Worm (Caenorhabditis elegans) whole organism, late embryonic: ENCODE measurements around the gene fem-3.

Source experiments
- C08G9.2 ChIP-seq: sonication (generic microtip); optimal IDR thresholded peaks from 2 replicates; lab custom pipeline; 2016; ENCODE audit warnings: mild to moderate bottlenecking, missing genetic modification characterization, moderate library complexity, missing compliant biosample characterization
- F13H6.1 ChIP-seq: sonication (generic microtip); optimal IDR thresholded peaks from 2 replicates; lab custom pipeline; 2016; ENCODE audit warnings: missing genetic modification characterization, missing compliant biosample characterization
- K02D7.2 ChIP-seq: sonication (generic microtip); optimal IDR thresholded peaks from 2 replicates; lab custom pipeline; 2017; ENCODE audit warnings: mild to moderate bottlenecking, missing genetic modification characterization, missing compliant biosample characterization
- Y22D7AL.16 ChIP-seq: sonication (generic microtip); optimal IDR thresholded peaks from 2 replicates; lab custom pipeline; 2016; ENCODE audit warnings: missing genetic modification characterization, missing compliant biosample characterization
- ceh-18 ChIP-seq: sonication (generic microtip); optimal IDR thresholded peaks from 2 replicates; lab custom pipeline; 2016; ENCODE audit warnings: missing genetic modification characterization, missing compliant biosample characterization
- ceh-22 ChIP-seq: sonication (generic microtip); optimal IDR thresholded peaks from 2 replicates; lab custom pipeline; 2017; ENCODE audit warnings: missing biosample characterization, missing genetic modification characterization
- ceh-24 ChIP-seq: sonication (generic microtip); optimal IDR thresholded peaks from 2 replicates; lab custom pipeline; 2016; ENCODE audit warnings: mild to moderate bottlenecking, missing genetic modification characterization, missing compliant biosample characterization
- ceh-30 ChIP-seq: fragments of 150-350 bp; optimal IDR thresholded peaks from 2 replicates; lab custom pipeline; 2014; ENCODE audit warnings: missing biosample characterization, missing genetic modification characterization
- ceh-31 ChIP-seq: sonication (generic microtip); optimal IDR thresholded peaks from 2 replicates; lab custom pipeline; 2016; ENCODE audit warnings: missing genetic modification characterization, missing compliant biosample characterization
- ceh-34 ChIP-seq: sonication (generic microtip); optimal IDR thresholded peaks from 2 replicates; lab custom pipeline; 2016; ENCODE audit warnings: mild to moderate bottlenecking, missing genetic modification characterization, missing compliant biosample characterization
- ceh-45 ChIP-seq: fragments of 200-800 bp; sonication (Bioruptor generic); IDR thresholded peaks from 2 replicates; pipeline ENCODE4 v1.3.6; 2022; ENCODE audit warnings: missing genetic modification reagents, missing genetic modification characterization, missing compliant biosample characterization
- ceh-6 ChIP-seq: fragments of 200-800 bp; sonication (Bioruptor generic); optimal IDR thresholded peaks from 2 replicates; lab custom pipeline; 2018; ENCODE audit warnings: mild to moderate bottlenecking, missing genetic modification characterization, missing compliant biosample characterization
- elt-4 ChIP-seq: sonication (generic microtip); optimal IDR thresholded peaks from 2 replicates; lab custom pipeline; 2016; ENCODE audit warnings: missing genetic modification characterization, missing compliant biosample characterization
- ets-4 ChIP-seq: sonication (generic microtip); optimal IDR thresholded peaks from 2 replicates; lab custom pipeline; 2016; ENCODE audit warnings: missing genetic modification characterization, missing compliant biosample characterization
- eyg-1 ChIP-seq: sonication (generic microtip); optimal IDR thresholded peaks from 2 replicates; lab custom pipeline; 2016; ENCODE audit warnings: missing genotype, missing genetic modification characterization, missing compliant biosample characterization
- fax-1 ChIP-seq: sonication (generic microtip); optimal IDR thresholded peaks from 2 replicates; lab custom pipeline; 2016; ENCODE audit warnings: missing genotype, missing genetic modification characterization, missing compliant biosample characterization
- fkh-10 ChIP-seq: fragments of 150-350 bp; optimal IDR thresholded peaks from 2 replicates; lab custom pipeline; 2014; ENCODE audit warnings: missing biosample characterization, missing genetic modification reagents, missing genetic modification characterization
- gmeb-2 ChIP-seq: sonication (generic microtip); optimal IDR thresholded peaks from 2 replicates; lab custom pipeline; 2016; ENCODE audit warnings: missing genetic modification characterization, inconsistent platforms, missing compliant biosample characterization
- hlh-13 ChIP-seq: fragments of 200-800 bp; sonication (Bioruptor generic); optimal IDR thresholded peaks from 2 replicates; lab custom pipeline; 2018; ENCODE audit warnings: mild to moderate bottlenecking, missing genetic modification characterization, missing compliant biosample characterization
- hlh-15 ChIP-seq: sonication (generic microtip); optimal IDR thresholded peaks from 2 replicates; lab custom pipeline; 2016; ENCODE audit warnings: missing genetic modification characterization, missing compliant biosample characterization
- hlh-30 ChIP-seq: sonication (generic microtip); optimal IDR thresholded peaks from 2 replicates; lab custom pipeline; 2017; ENCODE audit warnings: antibody characterized with exemption, missing genetic modification characterization, missing compliant biosample characterization; ENCODE audit not compliant: insufficient read depth
- lim-6 ChIP-seq: sonication (generic microtip); optimal IDR thresholded peaks from 2 replicates; lab custom pipeline; 2016; ENCODE audit warnings: missing genetic modification characterization, missing compliant biosample characterization
- nfya-1 ChIP-seq: sonication (generic microtip); optimal IDR thresholded peaks from 2 replicates; lab custom pipeline; 2017; ENCODE audit warnings: missing genetic modification characterization, mild to moderate bottlenecking, missing compliant biosample characterization, antibody characterized with exemption, moderate library complexity
- npax-4 ChIP-seq: sonication (generic microtip); optimal IDR thresholded peaks from 2 replicates; lab custom pipeline; 2016; ENCODE audit warnings: missing genetic modification characterization, missing compliant biosample characterization
- pha-2 ChIP-seq: sonication (generic microtip); optimal IDR thresholded peaks from 2 replicates; lab custom pipeline; 2017; ENCODE audit warnings: mild to moderate bottlenecking, missing genetic modification characterization, missing compliant biosample characterization
- ref-2 ChIP-seq: sonication (generic microtip); optimal IDR thresholded peaks from 2 replicates; lab custom pipeline; 2016; ENCODE audit warnings: missing genetic modification characterization, missing compliant biosample characterization
- sox-2 ChIP-seq: fragments of 200-800 bp; sonication (Bioruptor generic); IDR thresholded peaks from 2 replicates; pipeline ENCODE4 v1.3.6; 2022; ENCODE audit warnings: missing genetic modification reagents, missing genetic modification characterization, missing compliant biosample characterization
- sox-4 ChIP-seq: sonication (generic microtip); optimal IDR thresholded peaks from 2 replicates; lab custom pipeline; 2017; ENCODE audit warnings: mild to moderate bottlenecking, missing genetic modification characterization, inconsistent platforms, missing compliant biosample characterization
- syd-9 ChIP-seq: sonication (generic microtip); optimal IDR thresholded peaks from 2 replicates; lab custom pipeline; 2016; ENCODE audit warnings: mild to moderate bottlenecking, missing genetic modification characterization, moderate library complexity, missing compliant biosample characterization
- tbx-7 ChIP-seq: sonication (generic microtip); optimal IDR thresholded peaks from 2 replicates; lab custom pipeline; 2016; ENCODE audit warnings: missing genotype, missing genetic modification characterization, missing compliant biosample characterization
- unc-3 ChIP-seq, 2 experiments: fragments of 200-800 bp in 1 of 2; sonication (Bioruptor generic) in 1 of 2; sonication (generic microtip) in 1 of 2; conservative IDR thresholded peaks in 1 of 2; optimal IDR thresholded peaks in 1 of 2; 2 replicates each; pipeline versions ENCODE4 v1.3.6 to Lab custom; 2016 to 2022; ENCODE audit warnings: missing compliant biosample characterization in 2 of 2, missing genetic modification characterization in 2 of 2, missing genetic modification reagents in 1 of 2
- unc-42 ChIP-seq: sonication (generic microtip); optimal IDR thresholded peaks from 2 replicates; lab custom pipeline; 2016; ENCODE audit warnings: missing genotype, missing genetic modification characterization, missing compliant biosample characterization
- unc-55 ChIP-seq: sonication (generic microtip); optimal IDR thresholded peaks from 2 replicates; lab custom pipeline; 2017; ENCODE audit warnings: missing biosample characterization, missing genetic modification reagents, missing genetic modification characterization
- ztf-16 ChIP-seq: sonication (generic microtip); optimal IDR thresholded peaks from 2 replicates; lab custom pipeline; 2017; ENCODE audit warnings: missing genetic modification characterization, missing compliant biosample characterization

The fem-3 gene

ce11 chrIV:9078469-9078868, 26.3 kb upstream of the fem-3 start, which contains the start of gene mans-4:
mans-4 (minus strand) TSS chrIV:9078569.
- TF ChIP-seq pha-2 (tag; lab: Kevin White, UChicago), result no peak
- TF ChIP-seq K02D7.2 (tag; lab: Kevin White, UChicago), result no peak
- TF ChIP-seq hlh-13, result no peak
- TF ChIP-seq ceh-31 (tag; lab: Kevin White, UChicago), result no peak
- no peak for TF ChIP-seq Y22D7AL.16 (tag; lab: Kevin White, UChicago)
- no peak for TF ChIP-seq ceh-24 (tag; lab: Kevin White, UChicago)
- TF ChIP-seq npax-4, result no peak
- TF ChIP-seq tbx-7 (tag; lab: Kevin White, UChicago), result no peak
- no peak for TF ChIP-seq ref-2 (tag; lab: Kevin White, UChicago)
- no peak for TF ChIP-seq lim-6 (tag; lab: Kevin White, UChicago)
- TF ChIP-seq sox-4 (tag; lab: Kevin White, UChicago), result no peak
- TF ChIP-seq, all 69 proteins: peak for 0

ce11 chrIV:9079330-9079729, 25.4 kb upstream of the fem-3 start:
- TF ChIP-seq sox-2 (GFP tag; lab: Robert Waterston, UW) (no peak), nfya-1 (tag; lab: Kevin White, UChicago) (peak; percentile 19)

ce11 chrIV:9080201-9080600, 24.6 kb upstream of the fem-3 start:
- TF ChIP-seq unc-55 (GFP tag; lab: Kevin White, UChicago) (peak; percentile 78), fkh-10 (GFP tag; lab: Kevin White, UChicago) (no peak), ceh-18 (tag; lab: Kevin White, UChicago) (peak; percentile 68)

- no peak for TF ChIP-seq ceh-34 (tag; lab: Kevin White, UChicago)
Observed at ce11 chrIV:9082055-9082454, 22.7 kb upstream of the fem-3 start, which contains the start of gene twk-8. twk-8 (plus strand) TSS chrIV:9082355.

- TF ChIP-seq ceh-45 (GFP tag; lab: Robert Waterston, UW) (0 out of 2 replicates have a peak, but pooled peaks have one; percentile 14), eyg-1 (tag; lab: Kevin White, UChicago) (no peak)
Observed at ce11 chrIV:9088294-9088693, 16.5 kb upstream of the fem-3 start, which contains the start of gene msa-1. msa-1 (plus strand) TSS chrIV:9088594.

ce11 chrIV:9090538-9091195, 14.1 kb upstream of the fem-3 start:
- TF ChIP-seq hlh-30 (tag; lab: Kevin White, UChicago) (peak; percentile 24), F13H6.1 (tag; lab: Kevin White, UChicago) (no peak), pha-2 (tag; lab: Kevin White, UChicago) (no peak), fax-1 (no peak)

- TF ChIP-seq syd-9 (tag; lab: Kevin White, UChicago), result no peak
- TF ChIP-seq lim-6 (tag; lab: Kevin White, UChicago), result no peak
- no peak for TF ChIP-seq ceh-30 (tag; lab: Kevin White, UChicago)
- peak; percentile 97 for TF ChIP-seq unc-42 (tag; lab: Kevin White, UChicago)
- no peak for TF ChIP-seq unc-3 (GFP tag; conservative IDR thresholded peaks at IDR 0.05; lab: Robert Waterston, UW)
- TF ChIP-seq unc-3 (tag; optimal IDR thresholded peaks at IDR 0.05; lab: Kevin White, UChicago), result no peak
- no peak for TF ChIP-seq gmeb-2 (tag; lab: Kevin White, UChicago)
- TF ChIP-seq ceh-22 (tag; lab: Kevin White, UChicago), result no peak
- no peak for TF ChIP-seq ztf-16 (tag; lab: Kevin White, UChicago)
- TF ChIP-seq elt-4 (tag; lab: Kevin White, UChicago), result no peak
- no peak for TF ChIP-seq tbx-7 (tag; lab: Kevin White, UChicago)
- peak; percentile 2 for TF ChIP-seq ceh-31 (tag; lab: Kevin White, UChicago)
- TF ChIP-seq ceh-24 (tag; lab: Kevin White, UChicago), result no peak
- no peak for TF ChIP-seq hlh-15 (tag; lab: Kevin White, UChicago)
- no peak for TF ChIP-seq ets-4 (tag; lab: Kevin White, UChicago)
- TF ChIP-seq ceh-6 (GFP tag; lab: Kevin White, UChicago), result no peak
- TF ChIP-seq C08G9.2, result no peak
Observed at ce11 chrIV:9092011-9092410, 12.8 kb upstream of the fem-3 start.
